Worm (Caenorhabditis elegans) whole organism, L4 larva: ENCODE data around the gene C13F10.6.
A peak's percentile ranks its signal among the peaks of the same experiment; 100 is the strongest.

ENCODE experiments used
- F26F4.8 ChIP-seq: fragments of 200-800 bp; sonication (Bioruptor generic); conservative IDR thresholded peaks from 2 replicates; pipeline ENCODE4 v1.3.6; 2022; ENCODE audit warnings: missing genetic modification characterization, missing compliant biosample characterization
- F37D6.2 ChIP-seq: sonication (generic microtip); optimal IDR thresholded peaks from 2 replicates; lab custom pipeline; 2016; ENCODE audit warnings: mild to moderate bottlenecking, missing genetic modification characterization, missing compliant biosample characterization
- F49E8.2 ChIP-seq: sonication (generic microtip); optimal IDR thresholded peaks from 2 replicates; lab custom pipeline; 2016; ENCODE audit warnings: missing compliant biosample characterization, mild to moderate bottlenecking, missing genetic modification characterization, borderline replicate concordance
- R02D3.7 ChIP-seq: fragments of 150-350 bp; sonication (generic microtip); optimal IDR thresholded peaks from 3 replicates; lab custom pipeline; 2014; ENCODE audit warnings: missing biosample characterization, missing genetic modification characterization
- T20F7.1 ChIP-seq: fragments of 200-800 bp; sonication (Bioruptor generic); optimal IDR thresholded peaks from 2 replicates; lab custom pipeline; 2018; ENCODE audit warnings: mild to moderate bottlenecking, missing genetic modification characterization, missing compliant biosample characterization
- Y48G9A.11 ChIP-seq: fragments of 200-800 bp; sonication (Bioruptor generic); IDR thresholded peaks from 2 replicates; pipeline ENCODE4 v1.3.6; 2022; ENCODE audit warnings: missing genetic modification reagents, missing genetic modification characterization, missing compliant biosample characterization
- Y75B8A.6 ChIP-seq: fragments of 200-800 bp; sonication (Bioruptor generic); IDR thresholded peaks from 2 replicates; pipeline ENCODE4 v1.3.6; 2022; ENCODE audit warnings: missing genetic modification reagents, missing genetic modification characterization, missing compliant biosample characterization
- ZK337.2 ChIP-seq: fragments of 200-800 bp; sonication (Bioruptor generic); IDR thresholded peaks from 2 replicates; pipeline ENCODE4 v1.3.6; 2022; ENCODE audit warnings: missing genetic modification reagents, missing genetic modification characterization, missing compliant biosample characterization
- ZK546.5 ChIP-seq, 2 experiments: sonication (generic microtip); optimal IDR thresholded peaks; 2 replicates each; lab custom pipeline; 2017; ENCODE audit warnings: missing biosample characterization in 2 of 2, missing genetic modification characterization in 2 of 2
- aha-1 ChIP-seq: fragments of 150-350 bp; peaks from one replicate; lab custom pipeline; 2014; ENCODE audit warnings: missing biosample characterization, missing genetic modification characterization
- ama-1 ChIP-seq: fragments of 150-350 bp; optimal IDR thresholded peaks from 2 replicates; lab custom pipeline; 2014; ENCODE audit warnings: inconsistent platforms, mixed read lengths
- arid-1 ChIP-seq: fragments of 200-800 bp; sonication (Bioruptor generic); conservative IDR thresholded peaks from 2 replicates; pipeline ENCODE4 v1.3.6; 2022; ENCODE audit warnings: missing genetic modification reagents, missing genetic modification characterization, missing compliant biosample characterization
- attf-4 ChIP-seq: sonication (generic microtip); optimal IDR thresholded peaks from 3 replicates; lab custom pipeline; 2017; ENCODE audit warnings: missing biosample characterization, missing genetic modification characterization
- ceh-28 ChIP-seq: fragments of 150-350 bp; optimal IDR thresholded peaks from 2 replicates; lab custom pipeline; 2014; ENCODE audit warnings: missing biosample characterization, missing genetic modification reagents, missing genetic modification characterization
- ceh-62 ChIP-seq: sonication (generic microtip); optimal IDR thresholded peaks from 2 replicates; lab custom pipeline; 2017; ENCODE audit warnings: missing biosample characterization, missing genetic modification characterization
- ctbp-1 ChIP-seq: fragments of 200-800 bp; sonication (Bioruptor generic); IDR thresholded peaks from 2 replicates; pipeline ENCODE4 v1.3.6; 2022; ENCODE audit warnings: missing genetic modification reagents, missing genetic modification characterization, missing compliant biosample characterization
- daf-16 ChIP-seq, 3 experiments: sonication (generic microtip); optimal IDR thresholded peaks; 2 replicates each; lab custom pipeline; 2016 to 2017; ENCODE audit warnings: missing genetic modification characterization in 3 of 3, missing genetic modification reagents in 3 of 3, mild to moderate bottlenecking in 2 of 3, missing compliant biosample characterization in 2 of 3, missing biosample characterization in 1 of 3, moderate library complexity in 1 of 3
- daf-19 ChIP-seq: fragments of 200-800 bp; sonication (Bioruptor generic); conservative IDR thresholded peaks from 2 replicates; pipeline ENCODE4 v1.3.6; 2022; ENCODE audit warnings: missing genetic modification characterization, missing compliant biosample characterization
- daf-8 ChIP-seq: fragments of 200-800 bp; sonication (Bioruptor generic); IDR thresholded peaks from 2 replicates; pipeline ENCODE4 v1.3.6; 2022; ENCODE audit warnings: missing genetic modification characterization, missing compliant biosample characterization
- dmd-8 ChIP-seq: fragments of 200-800 bp; sonication (Bioruptor generic); IDR thresholded peaks from 2 replicates; pipeline ENCODE4 v1.3.6; 2022; ENCODE audit warnings: missing genetic modification characterization, missing compliant biosample characterization
- dmd-9 ChIP-seq: fragments of 200-800 bp; sonication (Bioruptor generic); IDR thresholded peaks from 2 replicates; pipeline ENCODE4 v1.3.6; 2022; ENCODE audit warnings: missing genetic modification reagents, missing genetic modification characterization, missing compliant biosample characterization
- duxl-1 ChIP-seq: sonication (generic microtip); optimal IDR thresholded peaks from 2 replicates; lab custom pipeline; 2016; ENCODE audit warnings: mild to moderate bottlenecking, missing genetic modification characterization, moderate library complexity, missing compliant biosample characterization; ENCODE audit not compliant: poor library complexity
- dve-1 ChIP-seq: sonication (generic microtip); optimal IDR thresholded peaks from 2 replicates; lab custom pipeline; 2017; ENCODE audit warnings: antibody characterized with exemption, mild to moderate bottlenecking, missing genetic modification characterization, missing compliant biosample characterization; ENCODE audit not compliant: insufficient read depth
- egl-43 ChIP-seq: fragments of 200-800 bp; sonication (Bioruptor generic); IDR thresholded peaks from 2 replicates; pipeline ENCODE4 v1.3.6; 2022; ENCODE audit warnings: missing genetic modification reagents, missing genetic modification characterization, missing compliant biosample characterization
- fkh-10 ChIP-seq: fragments of 150-350 bp; optimal IDR thresholded peaks from 2 replicates; lab custom pipeline; 2014; ENCODE audit warnings: missing biosample characterization, missing genetic modification reagents, missing genetic modification characterization
- gei-8 ChIP-seq: fragments of 200-800 bp; sonication (Bioruptor generic); optimal IDR thresholded peaks from 2 replicates; lab custom pipeline; 2018; ENCODE audit warnings: mild to moderate bottlenecking, missing genetic modification characterization, missing compliant biosample characterization
- hif-1 ChIP-seq, 2 experiments: sonication (generic microtip); optimal IDR thresholded peaks; 2 replicates each; lab custom pipeline; 2016 to 2017; ENCODE audit warnings: missing compliant biosample characterization in 2 of 2, missing genetic modification characterization in 2 of 2, missing genetic modification reagents in 2 of 2, missing genotype in 2 of 2, mild to moderate bottlenecking in 1 of 2
- hlh-30 ChIP-seq: sonication (generic microtip); optimal IDR thresholded peaks from 2 replicates; lab custom pipeline; 2017; ENCODE audit warnings: antibody characterized with exemption, mild to moderate bottlenecking, missing genetic modification characterization, missing compliant biosample characterization; ENCODE audit not compliant: insufficient read depth
- lim-7 ChIP-seq: fragments of 200-800 bp; sonication (Bioruptor generic); IDR thresholded peaks from 2 replicates; pipeline ENCODE4 v1.3.6; 2022; ENCODE audit warnings: missing genetic modification characterization, missing compliant biosample characterization
- lin-13 ChIP-seq: fragments of 150-350 bp; optimal IDR thresholded peaks from 2 replicates; lab custom pipeline; 2014; ENCODE audit warnings: missing biosample characterization, missing genetic modification reagents, missing genetic modification characterization
- lin-15B ChIP-seq: fragments of 150-350 bp; sonication (generic microtip); optimal IDR thresholded peaks from 3 replicates; lab custom pipeline; 2014; ENCODE audit warnings: missing biosample characterization, missing genetic modification characterization
- lin-38 ChIP-seq: fragments of 200-800 bp; sonication (Bioruptor generic); IDR thresholded peaks from 2 replicates; pipeline ENCODE4 v1.3.6; 2022; ENCODE audit warnings: missing genetic modification reagents, missing genetic modification characterization, missing compliant biosample characterization
- lsy-2 ChIP-seq, 2 experiments: fragments of 150-350 bp in 1 of 2; sonication (generic microtip) in 1 of 2; optimal IDR thresholded peaks; 2 replicates each; lab custom pipeline; 2014 to 2017; ENCODE audit warnings: missing biosample characterization in 2 of 2, missing genetic modification characterization in 2 of 2
- madf-5 ChIP-seq, 2 experiments: fragments of 200-800 bp; sonication (Bioruptor generic); IDR thresholded peaks; 2 replicates each; pipeline ENCODE4 v1.3.6; 2022; ENCODE audit warnings: missing compliant biosample characterization in 2 of 2, missing genetic modification characterization in 2 of 2
- mdt-29 ChIP-seq: fragments of 200-800 bp; sonication (Bioruptor generic); IDR thresholded peaks from 2 replicates; pipeline ENCODE4 v1.3.6; 2022; ENCODE audit warnings: missing genetic modification reagents, missing genetic modification characterization, missing compliant biosample characterization
- mep-1 ChIP-seq: fragments of 150-350 bp; sonication (generic microtip); optimal IDR thresholded peaks from 3 replicates; lab custom pipeline; 2014; ENCODE audit warnings: missing biosample characterization, missing genetic modification characterization
- mxl-2 ChIP-seq: fragments of 200-800 bp; sonication (Bioruptor generic); conservative IDR thresholded peaks from 2 replicates; pipeline ENCODE4 v1.3.6; 2022; ENCODE audit warnings: missing genetic modification reagents, missing genetic modification characterization, missing compliant biosample characterization
- nhr-237 ChIP-seq: sonication (generic microtip); optimal IDR thresholded peaks from 2 replicates; lab custom pipeline; 2017; ENCODE audit warnings: missing biosample characterization, missing genetic modification characterization
- nhr-25 ChIP-seq: sonication (generic microtip); optimal IDR thresholded peaks from 2 replicates; lab custom pipeline; 2017; ENCODE audit warnings: missing genetic modification characterization, mild to moderate bottlenecking, missing compliant biosample characterization, antibody characterized with exemption, moderate library complexity, borderline replicate concordance; ENCODE audit not compliant: insufficient read depth
- nhr-28 ChIP-seq: fragments of 150-350 bp; optimal IDR thresholded peaks from 2 replicates; lab custom pipeline; 2014; ENCODE audit warnings: missing biosample characterization, missing genetic modification characterization
- nhr-41 ChIP-seq: fragments of 200-800 bp; sonication (Bioruptor generic); IDR thresholded peaks from 2 replicates; pipeline ENCODE4 v1.3.6; 2022; ENCODE audit warnings: missing genetic modification reagents, missing genetic modification characterization, missing compliant biosample characterization
- nhr-48 ChIP-seq: sonication (generic microtip); optimal IDR thresholded peaks from 2 replicates; lab custom pipeline; 2016; ENCODE audit warnings: mild to moderate bottlenecking, missing genetic modification characterization, missing compliant biosample characterization
- php-3 ChIP-seq: fragments of 200-800 bp; sonication (Bioruptor generic); IDR thresholded peaks from 2 replicates; pipeline ENCODE4 v1.3.6; 2022; ENCODE audit warnings: missing genetic modification reagents, missing genetic modification characterization, missing compliant biosample characterization
- pqm-1 ChIP-seq: sonication (generic microtip); optimal IDR thresholded peaks from 2 replicates; lab custom pipeline; 2017; ENCODE audit warnings: missing biosample characterization, missing genetic modification characterization
- saeg-2 ChIP-seq: fragments of 200-800 bp; sonication (Bioruptor generic); IDR thresholded peaks from 2 replicates; pipeline ENCODE4 v1.3.6; 2022; ENCODE audit warnings: missing genetic modification reagents, missing genetic modification characterization, missing compliant biosample characterization
- sdz-12 ChIP-seq: fragments of 200-800 bp; sonication (Bioruptor generic); optimal IDR thresholded peaks from 2 replicates; lab custom pipeline; 2018; ENCODE audit warnings: mild to moderate bottlenecking, missing genetic modification characterization, missing compliant biosample characterization
- set-16 ChIP-seq: fragments of 200-800 bp; sonication (Bioruptor generic); IDR thresholded peaks from 2 replicates; pipeline ENCODE4 v1.3.6; 2022; ENCODE audit warnings: missing genetic modification reagents, missing genetic modification characterization, missing compliant biosample characterization
- snpc-4 ChIP-seq: fragments of 150-350 bp; optimal IDR thresholded peaks from 2 replicates; lab custom pipeline; 2014; ENCODE audit warnings: missing biosample characterization, missing genetic modification characterization
- spr-1 ChIP-seq: sonication (generic microtip); optimal IDR thresholded peaks from 2 replicates; lab custom pipeline; 2016; ENCODE audit warnings: mild to moderate bottlenecking, missing genetic modification characterization, missing compliant biosample characterization
- zfp-2 ChIP-seq: sonication (generic microtip); optimal IDR thresholded peaks from 2 replicates; lab custom pipeline; 2016; ENCODE audit warnings: mild to moderate bottlenecking, missing genetic modification characterization, missing compliant biosample characterization

The C13F10.6 gene

DNA sequence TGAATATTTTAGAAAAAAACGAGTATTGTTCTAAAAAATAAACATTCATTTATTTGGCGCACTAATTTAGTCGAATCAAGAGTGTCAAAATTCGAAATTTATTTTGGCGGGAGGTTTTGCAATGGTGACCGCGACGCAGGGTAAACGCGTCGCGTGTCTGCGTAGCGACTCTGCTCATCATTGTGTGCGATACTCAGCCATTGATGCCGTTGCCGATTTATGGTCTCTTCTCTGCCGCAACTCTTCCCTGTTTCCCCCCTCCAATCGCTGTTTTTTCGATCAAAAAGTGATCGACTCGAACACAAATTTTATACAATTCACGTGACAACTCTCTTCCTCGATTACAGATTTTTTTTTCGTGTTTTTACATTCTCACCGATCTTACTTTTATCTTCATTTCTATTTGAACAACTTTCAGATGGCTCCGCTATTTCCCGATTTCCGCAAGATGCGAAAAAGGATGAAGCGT lies 24.3 kb downstream of the C13F10.6 start, which contains the start of gene F09G2.2 (continued):
- 0 out of 2 replicates have a peak, but pooled peaks have one; percentile 45 for TF ChIP-seq dmd-9 (GFP tag; lab: Robert Waterston, UW)
- no peak for TF ChIP-seq saeg-2 (GFP tag; lab: Robert Waterston, UW)
- TF ChIP-seq F37D6.2: peak; percentile 31
- peak; percentile 32; the same call in 1 of the 2 replicates for TF ChIP-seq egl-43
- peak; percentile 63 for TF ChIP-seq Y48G9A.11 (GFP tag; lab: Robert Waterston, UW)
- TF ChIP-seq php-3 (GFP tag; lab: Robert Waterston, UW): peak; percentile 46; the same call in 1 of the 2 replicates
- TF ChIP-seq Y75B8A.6 (GFP tag; lab: Robert Waterston, UW): no peak
- 0 out of 2 replicates have a peak, but pooled peaks have one; percentile 36 for TF ChIP-seq mxl-2
- no peak for TF ChIP-seq attf-4 (tag; lab: Kevin White, UChicago)
- TF ChIP-seq nhr-25 (tag; lab: Kevin White, UChicago): peak; percentile 88
- TF ChIP-seq hlh-30: peak; percentile 83
- TF ChIP-seq R02D3.7: no peak
- TF ChIP-seq ama-1 (lab: Kevin White, UChicago): peak; percentile 61
- TF ChIP-seq ctbp-1 (GFP tag; lab: Robert Waterston, UW): peak; percentile 74
- TF ChIP-seq nhr-41: no peak
- 0 out of 2 replicates have a peak, but pooled peaks have one; percentile 30 for TF ChIP-seq mdt-29 (GFP tag; lab: Robert Waterston, UW)
- TF ChIP-seq lin-15B (tag; lab: Kevin White, UChicago): peak; percentile 28
- no peak for TF ChIP-seq ceh-28 (tag; lab: Kevin White, UChicago)
- peak; percentile 81 for TF ChIP-seq nhr-28 (tag; lab: Kevin White, UChicago)
- no peak for TF ChIP-seq lim-7 (GFP tag; lab: Robert Waterston, UW)
- peak; percentile 98 for TF ChIP-seq zfp-2
- peak; percentile 90 for TF ChIP-seq mep-1 (tag; lab: Kevin White, UChicago)
- peak; percentile 70 for TF ChIP-seq fkh-10 (GFP tag; lab: Kevin White, UChicago)
- TF ChIP-seq spr-1 (tag; lab: Kevin White, UChicago): peak; percentile 56
- TF ChIP-seq gei-8: no peak
- TF ChIP-seq T20F7.1 (GFP tag; lab: Kevin White, UChicago): no peak
- TF ChIP-seq ZK337.2 (GFP tag; lab: Robert Waterston, UW): no peak
- peak; percentile 79 for TF ChIP-seq nhr-48 (tag; lab: Kevin White, UChicago)
- no peak for TF ChIP-seq nhr-237 (tag; lab: Kevin White, UChicago)
- TF ChIP-seq sdz-12 (GFP tag; lab: Kevin White, UChicago): no peak
- TF ChIP-seq F26F4.8 (GFP tag; lab: Robert Waterston, UW): no peak
- no peak for TF ChIP-seq dmd-8 (GFP tag; lab: Robert Waterston, UW)
- TF ChIP-seq snpc-4 (tag; lab: Kevin White, UChicago): peak; percentile 24
- no peak for TF ChIP-seq daf-19 (GFP tag; lab: Robert Waterston, UW)
- TF ChIP-seq lin-13 (GFP tag; lab: Kevin White, UChicago): peak; percentile 90
- TF ChIP-seq lsy-2 (tag; optimal IDR thresholded peaks at IDR 0.05; lab: Kevin White, UChicago): peak; percentile 71 to 93
- peak; percentile 99 for TF ChIP-seq aha-1 (tag; lab: Kevin White, UChicago)
- no peak for TF ChIP-seq ceh-62
- no peak for TF ChIP-seq F49E8.2
- no peak for TF ChIP-seq ZK546.5 (tag; optimal IDR thresholded peaks at IDR 0.05; lab: Kevin White, UChicago)
- peak in 1 of 2 experiments; percentile 78 for TF ChIP-seq hif-1 (tag; optimal IDR thresholded peaks at IDR 0.05; lab: Kevin White, UChicago)
- TF ChIP-seq madf-5 (GFP tag; IDR thresholded peaks at IDR 0.05; lab: Robert Waterston, UW): no peak
- TF ChIP-seq pqm-1: no peak
- peak; percentile 68 for TF ChIP-seq arid-1 (GFP tag; lab: Robert Waterston, UW)
- TF ChIP-seq duxl-1 (tag; lab: Kevin White, UChicago): peak; percentile 77
- TF ChIP-seq daf-8 (GFP tag; lab: Robert Waterston, UW): no peak
- peak; percentile 52 to 69 for TF ChIP-seq daf-16 (GFP tag; optimal IDR thresholded peaks at IDR 0.05; lab: Kevin White, UChicago)
- TF ChIP-seq daf-16 (tag; optimal IDR thresholded peaks at IDR 0.05; lab: Kevin White, UChicago): peak; percentile 83
- TF ChIP-seq dve-1 (tag; lab: Kevin White, UChicago): peak; percentile 97
- TF ChIP-seq set-16 (GFP tag; lab: Robert Waterston, UW): peak; percentile 61
- TF ChIP-seq lin-38 (GFP tag; lab: Robert Waterston, UW): peak; percentile 87
